Worm (Caenorhabditis elegans) whole organism, young adult: ENCODE results near the gene xbx-1.
A peak's percentile ranks its signal among the peaks of the same experiment; 100 is the strongest.

Experiments used
- B0336.3 ChIP-seq: fragments of 200-800 bp; sonication (Bioruptor generic); IDR thresholded peaks from 2 replicates; pipeline ENCODE4 v1.3.6; 2022; ENCODE audit warnings: missing genetic modification characterization, missing compliant biosample characterization
- F37B4.10 ChIP-seq: fragments of 200-800 bp; sonication (Bioruptor generic); IDR thresholded peaks from 2 replicates; pipeline ENCODE4 v1.3.6; 2022; ENCODE audit warnings: missing genetic modification characterization, missing compliant biosample characterization
- F49E8.2 ChIP-seq: sonication (generic microtip); optimal IDR thresholded peaks from 3 replicates; lab custom pipeline; 2017; ENCODE audit warnings: missing genetic modification characterization, mild to moderate bottlenecking, missing compliant biosample characterization, antibody characterized with exemption, moderate library complexity; ENCODE audit not compliant: insufficient read depth
- T26A5.8 ChIP-seq: sonication (generic microtip); optimal IDR thresholded peaks from 2 replicates; lab custom pipeline; 2016; ENCODE audit warnings: missing genetic modification characterization, missing compliant biosample characterization
- ama-1 ChIP-seq, 3 experiments: fragments of 150-350 bp in 1 of 3; sonication (generic microtip) in 2 of 3; optimal IDR thresholded peaks; 2 replicates each; lab custom pipeline; 2014 to 2018; ENCODE audit warnings: missing biosample characterization in 2 of 3, missing genetic modification characterization in 2 of 3, missing genetic modification reagents in 2 of 3
- ekl-4 ChIP-seq: fragments of 200-800 bp; sonication (Bioruptor generic); IDR thresholded peaks from 2 replicates; pipeline ENCODE4 v1.3.6; 2022; ENCODE audit warnings: missing genetic modification reagents, missing genetic modification characterization, missing compliant biosample characterization
- lag-1 ChIP-seq: fragments of 200-800 bp; sonication (Bioruptor generic); IDR thresholded peaks from 2 replicates; pipeline ENCODE4 v1.3.6; 2022; ENCODE audit warnings: missing genetic modification reagents, missing genetic modification characterization, missing compliant biosample characterization
- mxl-1 ChIP-seq: sonication (generic microtip); optimal IDR thresholded peaks from 2 replicates; lab custom pipeline; 2016; ENCODE audit warnings: missing genetic modification characterization, missing compliant biosample characterization
- nhr-80 ChIP-seq: sonication (generic microtip); optimal IDR thresholded peaks from 2 replicates; lab custom pipeline; 2016; ENCODE audit warnings: missing genetic modification characterization, missing compliant biosample characterization
- pha-4 ChIP-seq: fragments of 150-350 bp; sonication (generic microtip); optimal IDR thresholded peaks from 2 replicates; lab custom pipeline; 2014; ENCODE audit warnings: missing biosample characterization, missing genetic modification reagents, missing genetic modification characterization
- snpc-3.4 ChIP-seq: sonication (generic microtip); optimal IDR thresholded peaks from 2 replicates; lab custom pipeline; 2017; ENCODE audit warnings: missing genetic modification characterization, mild to moderate bottlenecking, missing compliant biosample characterization, antibody characterized with exemption, moderate library complexity, missing genotype, missing genetic modification reagents
- somi-1 ChIP-seq: fragments of 200-800 bp; sonication (Bioruptor generic); optimal IDR thresholded peaks from 2 replicates; lab custom pipeline; 2018; ENCODE audit warnings: mild to moderate bottlenecking, missing genetic modification characterization, missing compliant biosample characterization
- unc-62 ChIP-seq: fragments of 150-350 bp; optimal IDR thresholded peaks from 2 replicates; lab custom pipeline; 2014; ENCODE audit warnings: missing biosample characterization, missing genetic modification reagents, missing genetic modification characterization
- ztf-22 ChIP-seq: fragments of 200-800 bp; sonication (Bioruptor generic); optimal IDR thresholded peaks from 2 replicates; lab custom pipeline; 2018; ENCODE audit warnings: mild to moderate bottlenecking, missing genetic modification characterization, moderate library complexity, missing compliant biosample characterization

DNA sequence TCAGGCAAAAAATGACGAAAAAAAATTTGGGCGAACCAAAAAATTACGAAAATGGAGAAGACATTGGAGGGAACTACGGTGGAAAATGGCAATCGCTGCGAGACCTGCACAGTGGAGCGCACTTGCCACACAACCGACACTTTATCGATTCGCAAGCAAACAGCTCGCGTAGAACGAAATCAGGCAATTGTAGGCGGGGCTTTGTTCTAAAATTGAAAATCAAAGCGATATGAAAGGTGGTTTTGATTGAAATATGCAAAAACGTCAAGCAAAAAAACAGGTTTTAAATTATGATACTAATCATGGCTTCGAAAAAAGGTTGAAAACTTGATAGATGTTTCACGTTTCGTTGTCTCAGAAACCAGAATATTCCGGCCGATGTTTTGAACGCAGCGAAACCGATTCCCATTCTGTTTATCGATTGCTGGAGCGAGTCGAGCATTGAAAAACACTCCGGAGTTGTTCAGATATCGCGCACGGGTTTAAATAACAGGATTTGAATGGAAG lies 22.2 kb downstream of the xbx-1 start, which contains the start of the genes fib-1 and mut-15:
- TF ChIP-seq snpc-3.4 (tag; lab: Kevin White, UChicago) = no peak
- no peak for TF ChIP-seq ztf-22 (GFP tag; lab: Kevin White, UChicago)
- TF ChIP-seq F37B4.10 (GFP tag; lab: Robert Waterston, UW) = no peak
- no peak for TF ChIP-seq ama-1 (optimal IDR thresholded peaks at IDR 0.05; lab: Kevin White, UChicago)
- TF ChIP-seq ama-1 (GFP tag; optimal IDR thresholded peaks at IDR 0.05; lab: Kevin White, UChicago) = no peak
- TF ChIP-seq nhr-80 (tag; lab: Kevin White, UChicago) = peak; percentile 56
- TF ChIP-seq B0336.3 (GFP tag; lab: Robert Waterston, UW) = peak; percentile 51; the same call in 1 of the 2 replicates
- TF ChIP-seq lag-1 (GFP tag; lab: Robert Waterston, UW) = no peak
- peak; percentile 41 for TF ChIP-seq somi-1 (GFP tag; lab: Kevin White, UChicago)
- no peak for TF ChIP-seq T26A5.8
- peak; percentile 85 for TF ChIP-seq pha-4 (tag; lab: Kevin White, UChicago)
- peak; percentile 81 for TF ChIP-seq F49E8.2 (tag; lab: Kevin White, UChicago)
- TF ChIP-seq ekl-4 = peak; percentile 84
- no peak for TF ChIP-seq mxl-1 (tag; lab: Kevin White, UChicago)
- TF ChIP-seq unc-62 (GFP tag; lab: Kevin White, UChicago) = no peak
